Worm (Caenorhabditis elegans): ENCODE data around the gene psmd-9.
A peak's percentile ranks its signal among the peaks of the same experiment; 100 is the strongest.

Gene psmd-9

ce11 chrII:6951250-6951806 is 49.4 kb downstream of the psmd-9 start, which contains the start of the genes malt-1 and ceh-38 (continued):
- peak; percentile 65 for TF ChIP-seq R02D3.7 (tag; optimal IDR thresholded peaks at IDR 0.05)
- peak; percentile 89 for TF ChIP-seq arid-1 (GFP tag; conservative IDR thresholded peaks at IDR 0.05)
- peak; percentile 89 for TF ChIP-seq dmd-6 (GFP tag; IDR thresholded peaks at IDR 0.05)
- 0 out of 2 replicates have a peak, but pooled peaks have one; percentile 34 for TF ChIP-seq madf-9 (GFP tag; conservative IDR thresholded peaks at IDR 0.05)
- TF ChIP-seq nhr-111 (GFP tag; optimal IDR thresholded peaks at IDR 0.05): no peak
- TF ChIP-seq Y48G9A.11 (GFP tag; IDR thresholded peaks at IDR 0.05): no peak
- TF ChIP-seq daf-8 (GFP tag; IDR thresholded peaks at IDR 0.05): no peak
- 0 out of 2 replicates have a peak, but pooled peaks have one; percentile 15 for TF ChIP-seq F44E2.7 (GFP tag; IDR thresholded peaks at IDR 0.05)
- TF ChIP-seq ZK546.5 (tag; optimal IDR thresholded peaks at IDR 0.05): peak in 1 of 2 experiments; percentile 60
- TF ChIP-seq spr-1 (tag; optimal IDR thresholded peaks at IDR 0.05): peak; percentile 83
- TF ChIP-seq lsy-2 (tag; optimal IDR thresholded peaks at IDR 0.05): peak; percentile 94 to 97
- peak; percentile 32 to 34 for TF ChIP-seq daf-16 (GFP tag; optimal IDR thresholded peaks at IDR 0.05)
- TF ChIP-seq daf-16 (tag; optimal IDR thresholded peaks at IDR 0.05): peak; percentile 90
- peak; percentile 47; the same call in 1 of the 2 replicates for TF ChIP-seq lin-1 (GFP tag; IDR thresholded peaks at IDR 0.05)
- TF ChIP-seq lir-3 (tag; optimal IDR thresholded peaks at IDR 0.05): no peak
- peak; percentile 12 for TF ChIP-seq spr-3 (GFP tag; optimal IDR thresholded peaks at IDR 0.05)
- peak; percentile 99 for TF ChIP-seq hlh-30 (tag; optimal IDR thresholded peaks at IDR 0.05; ENCODE audit: insufficient read depth)
- TF ChIP-seq nhr-42 (GFP tag; IDR thresholded peaks at IDR 0.05): 0 out of 2 replicates have a peak, but pooled peaks have one; percentile 45
- peak; percentile 98 for TF ChIP-seq nhr-11 (tag; optimal IDR thresholded peaks at IDR 0.05)
- TF ChIP-seq ces-1 (GFP tag; optimal IDR thresholded peaks at IDR 0.05): no peak
- TF ChIP-seq dmd-9 (GFP tag; IDR thresholded peaks at IDR 0.05): no peak
- peak; percentile 83 for TF ChIP-seq nhr-48 (tag; optimal IDR thresholded peaks at IDR 0.05)
- no peak for TF ChIP-seq set-16 (GFP tag; IDR thresholded peaks at IDR 0.05)
- no peak for TF ChIP-seq lim-7 (GFP tag; IDR thresholded peaks at IDR 0.05)
- no peak for TF ChIP-seq ama-1 (optimal IDR thresholded peaks at IDR 0.05)
- peak; percentile 88 for TF ChIP-seq T20F7.1 (GFP tag; optimal IDR thresholded peaks at IDR 0.05)
- TF ChIP-seq ceh-44 (GFP tag; IDR thresholded peaks at IDR 0.05): no peak
- TF ChIP-seq mes-2 (tag; optimal IDR thresholded peaks at IDR 0.05; ENCODE audit: poor library complexity, severe bottlenecking): peak; percentile 95
- TF ChIP-seq fos-1 (tag; optimal IDR thresholded peaks at IDR 0.05): peak; percentile 43
- peak; percentile 90 for TF ChIP-seq F37D6.2 (tag; optimal IDR thresholded peaks at IDR 0.05)

Data from whole organism, L4 larva.